Fruit fly (Drosophila melanogaster): ENCODE results near the gene CG17186.
A peak's percentile ranks its signal among the peaks of the same experiment; 100 is the strongest.

CG17186 gene

DNA sequence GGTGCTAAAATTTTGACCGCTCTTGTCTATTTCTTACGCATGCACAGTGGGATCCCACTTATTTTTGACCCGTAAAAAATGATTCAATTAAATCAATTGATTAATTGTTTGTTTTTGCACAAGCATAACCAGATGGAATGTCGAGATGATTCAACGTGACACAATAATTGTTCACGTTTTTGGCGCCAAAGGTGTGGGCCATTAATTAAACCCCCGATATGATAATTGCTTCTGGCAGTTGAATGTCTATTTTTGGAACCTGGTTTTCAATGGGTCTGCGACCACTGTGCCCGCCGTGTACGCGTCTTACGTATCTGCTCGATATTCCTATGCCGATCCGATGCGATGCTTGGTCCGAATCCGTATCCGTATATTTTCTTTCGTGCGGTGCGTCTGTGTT is 14.7 kb upstream of the CG17186 start (continued):
- TF ChIP-seq CG11093 (GFP tag; IDR thresholded peaks at IDR 0.05): peak; percentile 57; the same call in 2 of the 3 replicates
- TF ChIP-seq CG12769 (tag; optimal IDR thresholded peaks at IDR 0.05): peak; percentile 86
- TF ChIP-seq en (GFP tag; optimal IDR thresholded peaks at IDR 0.05): no peak
- TF ChIP-seq gce (GFP tag; IDR thresholded peaks at IDR 0.05): peak; percentile 69; the same call in 2 of the 3 replicates
- peak; percentile 69 for TF ChIP-seq Atf-2 (GFP tag; optimal IDR thresholded peaks at IDR 0.05)
- TF ChIP-seq phol (tag; optimal IDR thresholded peaks at IDR 0.05): peak; percentile 76
- TF ChIP-seq yki (optimal IDR thresholded peaks at IDR 0.05): no peak
- no peak for TF ChIP-seq insv (GFP tag; optimal IDR thresholded peaks at IDR 0.05)
- peak; percentile 81 for TF ChIP-seq ci (GFP tag; IDR thresholded peaks at IDR 0.05)
- peak; percentile 75 for TF ChIP-seq zfh2 (GFP tag; optimal IDR thresholded peaks at IDR 0.05)
- no peak for TF ChIP-seq Mes4 (GFP tag; optimal IDR thresholded peaks at IDR 0.05)
- no peak for TF ChIP-seq unc-4 (GFP tag; IDR thresholded peaks at IDR 0.05; ENCODE audit: partially characterized antibody)
- peak; percentile 74 for TF ChIP-seq pb (GFP tag; optimal IDR thresholded peaks at IDR 0.05)
- TF ChIP-seq CG34422 (GFP tag; IDR thresholded peaks at IDR 0.05): peak; percentile 83
- peak; percentile 42 for TF ChIP-seq CG6654 (GFP tag; optimal IDR thresholded peaks at IDR 0.05)
- peak; percentile 41 for TF ChIP-seq CG11398 (GFP tag; optimal IDR thresholded peaks at IDR 0.05)
- TF ChIP-seq PHDP (tag; optimal IDR thresholded peaks at IDR 0.05): peak; percentile 71
- peak; percentile 54 for TF ChIP-seq CG6765 (GFP tag; optimal IDR thresholded peaks at IDR 0.05)
- TF ChIP-seq CG1603 (tag; optimal IDR thresholded peaks at IDR 0.05): peak; percentile 89
- TF ChIP-seq stc (GFP tag; IDR thresholded peaks at IDR 0.05): peak; percentile 69
- TF ChIP-seq Hand (GFP tag; optimal IDR thresholded peaks at IDR 0.05): no peak
- peak; percentile 17 for TF ChIP-seq Fer2 (tag; optimal IDR thresholded peaks at IDR 0.05)
- TF ChIP-seq CG15601 (tag; optimal IDR thresholded peaks at IDR 0.05): peak; percentile 45
- peak; percentile 45 for TF ChIP-seq CG1602 (GFP tag; optimal IDR thresholded peaks at IDR 0.05)
- peak; percentile 49; the same call in 1 of the 2 replicates for TF ChIP-seq Lim3 (GFP tag; IDR thresholded peaks at IDR 0.05)
- peak; percentile 78 for TF ChIP-seq CG9932 (GFP tag; IDR thresholded peaks at IDR 0.05)
- no peak for TF ChIP-seq CG15073 (GFP tag; optimal IDR thresholded peaks at IDR 0.05)
- TF ChIP-seq CG18262 (tag; optimal IDR thresholded peaks at IDR 0.05): peak; percentile 78
- peak; percentile 69 for TF ChIP-seq org-1 (GFP tag; optimal IDR thresholded peaks at IDR 0.05)
- TF ChIP-seq CrebB (tag; optimal IDR thresholded peaks at IDR 0.05): peak; percentile 58
- TF ChIP-seq Hr78 (GFP tag; optimal IDR thresholded peaks at IDR 0.05): peak in 1 of 2 experiments; percentile 13
- TF ChIP-seq HmgZ (tag; optimal IDR thresholded peaks at IDR 0.05): peak; percentile 22
- peak; percentile 34; the same call in 1 of the 3 replicates for TF ChIP-seq CG7963 (GFP tag; IDR thresholded peaks at IDR 0.05; ENCODE audit: partially characterized antibody)
- TF ChIP-seq psq (GFP tag; optimal IDR thresholded peaks at IDR 0.05): no peak
- TF ChIP-seq jigr1 (GFP tag; IDR thresholded peaks at IDR 0.05): peak; percentile 61; the same call in 2 of the 3 replicates
- TF ChIP-seq HLH3B (GFP tag; IDR thresholded peaks at IDR 0.05): peak; percentile 52; the same call in 1 of the 2 replicates
- no peak for TF ChIP-seq abd-A (tag; optimal IDR thresholded peaks at IDR 0.05)
- TF ChIP-seq CG8290 (GFP tag; optimal IDR thresholded peaks at IDR 0.05): peak; percentile 51
- no peak for TF ChIP-seq CG8290 (tag; optimal IDR thresholded peaks at IDR 0.05)
- peak; percentile 59 for TF ChIP-seq nerfin-1 (tag; optimal IDR thresholded peaks at IDR 0.05)
- TF ChIP-seq BtbVII (GFP tag; optimal IDR thresholded peaks at IDR 0.05): peak; percentile 60
- peak; percentile 77 for TF ChIP-seq CG10543 (GFP tag; optimal IDR thresholded peaks at IDR 0.05)
- 0 out of 3 replicates have a peak, but pooled peaks have one; percentile 60 for TF ChIP-seq Mrtf (GFP tag; IDR thresholded peaks at IDR 0.05)
- TF ChIP-seq crol (GFP tag; IDR thresholded peaks at IDR 0.05): no peak
- TF ChIP-seq CG4424 (GFP tag; optimal IDR thresholded peaks at IDR 0.05): peak; percentile 71
- TF ChIP-seq pum (GFP tag; optimal IDR thresholded peaks at IDR 0.05): peak; percentile 71
- TF ChIP-seq pfk (GFP tag; optimal IDR thresholded peaks at IDR 0.05): no peak
- TF ChIP-seq CG5180 (GFP tag; optimal IDR thresholded peaks at IDR 0.05): peak; percentile 21
- peak; percentile 71 for TF ChIP-seq sisA (GFP tag; IDR thresholded peaks at IDR 0.05)
- TF ChIP-seq CG12659 (GFP tag; optimal IDR thresholded peaks at IDR 0.05): peak; percentile 54
- TF ChIP-seq ato (GFP tag; IDR thresholded peaks at IDR 0.05; ENCODE audit: partially characterized antibody): 0 out of 2 replicates have a peak, but pooled peaks have one; percentile 38

All from whole organism, embryonic.